Worm (Caenorhabditis elegans) whole organism, mixed stage, embryonic: ENCODE results near the gene lin-14.

Source experiments
- M03D4.4 ChIP-seq: sonication (generic microtip); optimal IDR thresholded peaks from 2 replicates; lab custom pipeline; 2017; ENCODE audit warnings: mild to moderate bottlenecking, missing genetic modification characterization, missing compliant biosample characterization
- bed-3 ChIP-seq: fragments of 200-800 bp; sonication (Bioruptor generic); optimal IDR thresholded peaks from 3 replicates; lab custom pipeline; 2018; ENCODE audit warnings: mild to moderate bottlenecking, missing genetic modification characterization, moderate library complexity, missing compliant biosample characterization
- blmp-1 ChIP-seq: fragments of 150-350 bp; optimal IDR thresholded peaks from 2 replicates; lab custom pipeline; 2014; ENCODE audit warnings: missing biosample characterization, missing genetic modification characterization
- ceh-39 ChIP-seq: fragments of 150-350 bp; optimal IDR thresholded peaks from 2 replicates; lab custom pipeline; 2014; ENCODE audit warnings: missing biosample characterization, missing genetic modification characterization
- ceh-43 ChIP-seq: fragments of 200-800 bp; sonication (Bioruptor generic); optimal IDR thresholded peaks from 2 replicates; lab custom pipeline; 2018; ENCODE audit warnings: mild to moderate bottlenecking, missing genetic modification characterization, moderate library complexity, missing compliant biosample characterization
- ceh-83 ChIP-seq: fragments of 200-800 bp; sonication (Bioruptor generic); optimal IDR thresholded peaks from 2 replicates; lab custom pipeline; 2018; ENCODE audit warnings: mild to moderate bottlenecking, missing genetic modification characterization, missing compliant biosample characterization
- ces-1 ChIP-seq: fragments of 150-350 bp; optimal IDR thresholded peaks from 2 replicates; lab custom pipeline; 2014; ENCODE audit warnings: missing biosample characterization, missing genetic modification reagents, missing genetic modification characterization
- cnd-1 ChIP-seq: fragments of 200-800 bp; sonication (Bioruptor generic); optimal IDR thresholded peaks from 2 replicates; lab custom pipeline; 2018; ENCODE audit warnings: mild to moderate bottlenecking, missing genetic modification characterization, missing compliant biosample characterization
- drap-1 ChIP-seq: fragments of 200-800 bp; sonication (Bioruptor generic); optimal IDR thresholded peaks from 3 replicates; lab custom pipeline; 2018; ENCODE audit warnings: mild to moderate bottlenecking, missing genetic modification characterization, missing compliant biosample characterization
- elt-1 ChIP-seq: sonication (generic microtip); optimal IDR thresholded peaks from 2 replicates; lab custom pipeline; 2017; ENCODE audit warnings: missing genetic modification characterization, mild to moderate bottlenecking, missing compliant biosample characterization, antibody characterized with exemption, moderate library complexity, borderline replicate concordance; ENCODE audit not compliant: insufficient read depth
- elt-3 ChIP-seq: fragments of 150-350 bp; optimal IDR thresholded peaks from 2 replicates; lab custom pipeline; 2014; ENCODE audit warnings: missing biosample characterization, missing genetic modification characterization
- flh-1 ChIP-seq: fragments of 200-800 bp; sonication (Bioruptor generic); optimal IDR thresholded peaks from 2 replicates; lab custom pipeline; 2018; ENCODE audit warnings: mild to moderate bottlenecking, missing genetic modification characterization, moderate library complexity, missing compliant biosample characterization
- ham-2 ChIP-seq: fragments of 200-800 bp; sonication (Bioruptor generic); optimal IDR thresholded peaks from 2 replicates; lab custom pipeline; 2018; ENCODE audit warnings: mild to moderate bottlenecking, missing genetic modification characterization, missing compliant biosample characterization
- lin-13 ChIP-seq: fragments of 150-350 bp; optimal IDR thresholded peaks from 2 replicates; lab custom pipeline; 2014; ENCODE audit warnings: missing biosample characterization, missing genetic modification characterization
- lin-32 ChIP-seq: fragments of 200-800 bp; sonication (Bioruptor generic); optimal IDR thresholded peaks from 2 replicates; lab custom pipeline; 2018; ENCODE audit warnings: mild to moderate bottlenecking, missing genetic modification characterization, missing compliant biosample characterization
- mab-5 ChIP-seq: fragments of 150-350 bp; optimal IDR thresholded peaks from 2 replicates; lab custom pipeline; 2014; ENCODE audit warnings: missing biosample characterization, missing genetic modification characterization
- mep-1 ChIP-seq: fragments of 150-350 bp; optimal IDR thresholded peaks from 2 replicates; lab custom pipeline; 2017; ENCODE audit warnings: missing biosample characterization, missing genetic modification reagents, missing genetic modification characterization, inconsistent platforms
- mls-2 ChIP-seq: sonication (generic microtip); optimal IDR thresholded peaks from 2 replicates; lab custom pipeline; 2016; ENCODE audit warnings: mild to moderate bottlenecking, missing genetic modification characterization, moderate library complexity, missing compliant biosample characterization
- nhr-12 ChIP-seq: fragments of 150-350 bp; optimal IDR thresholded peaks from 2 replicates; lab custom pipeline; 2014; ENCODE audit warnings: missing biosample characterization, missing genetic modification characterization
- nhr-2 ChIP-seq: fragments of 150-350 bp; optimal IDR thresholded peaks from 2 replicates; lab custom pipeline; 2014; ENCODE audit warnings: missing biosample characterization, missing genetic modification characterization
- nhr-237 ChIP-seq: fragments of 150-350 bp; optimal IDR thresholded peaks from 2 replicates; lab custom pipeline; 2014; ENCODE audit warnings: missing biosample characterization, missing genetic modification characterization
- pha-4 ChIP-seq: fragments of 150-350 bp; optimal IDR thresholded peaks from 2 replicates; lab custom pipeline; 2018; ENCODE audit warnings: missing biosample characterization, missing genetic modification reagents, missing genetic modification characterization
- sem-2 ChIP-seq: fragments of 200-800 bp; sonication (Bioruptor generic); optimal IDR thresholded peaks from 2 replicates; lab custom pipeline; 2018; ENCODE audit warnings: mild to moderate bottlenecking, missing genetic modification characterization, missing compliant biosample characterization
- snpc-4 ChIP-seq: fragments of 150-350 bp; optimal IDR thresholded peaks from 2 replicates; lab custom pipeline; 2014; ENCODE audit warnings: missing biosample characterization, missing genetic modification characterization
- sptf-1 ChIP-seq: sonication (generic microtip); optimal IDR thresholded peaks from 2 replicates; lab custom pipeline; 2017; ENCODE audit warnings: mild to moderate bottlenecking, missing genetic modification characterization, moderate library complexity, missing compliant biosample characterization
- tbx-8 ChIP-seq: fragments of 200-800 bp; sonication (Bioruptor generic); optimal IDR thresholded peaks from 2 replicates; lab custom pipeline; 2018; ENCODE audit warnings: mild to moderate bottlenecking, missing genetic modification characterization, moderate library complexity, missing compliant biosample characterization
- unc-120 ChIP-seq: sonication (generic microtip); optimal IDR thresholded peaks from 2 replicates; lab custom pipeline; 2017; ENCODE audit warnings: missing genetic modification characterization, missing compliant biosample characterization; ENCODE audit not compliant: poor library complexity, severe bottlenecking
- unc-39 ChIP-seq: fragments of 150-350 bp; optimal IDR thresholded peaks from 2 replicates; lab custom pipeline; 2014; ENCODE audit warnings: missing biosample characterization, missing genetic modification characterization
- unc-62 ChIP-seq: fragments of 150-350 bp; optimal IDR thresholded peaks from 2 replicates; lab custom pipeline; 2014; ENCODE audit warnings: missing biosample characterization, missing genetic modification reagents, missing genetic modification characterization
- zip-8 ChIP-seq: fragments of 150-350 bp; optimal IDR thresholded peaks from 2 replicates; lab custom pipeline; 2014; ENCODE audit warnings: missing biosample characterization, missing genetic modification characterization
- ztf-11 ChIP-seq: fragments of 150-350 bp; optimal IDR thresholded peaks from 2 replicates; lab custom pipeline; 2014; ENCODE audit warnings: missing biosample characterization, missing genetic modification characterization

The lin-14 gene

DNA sequence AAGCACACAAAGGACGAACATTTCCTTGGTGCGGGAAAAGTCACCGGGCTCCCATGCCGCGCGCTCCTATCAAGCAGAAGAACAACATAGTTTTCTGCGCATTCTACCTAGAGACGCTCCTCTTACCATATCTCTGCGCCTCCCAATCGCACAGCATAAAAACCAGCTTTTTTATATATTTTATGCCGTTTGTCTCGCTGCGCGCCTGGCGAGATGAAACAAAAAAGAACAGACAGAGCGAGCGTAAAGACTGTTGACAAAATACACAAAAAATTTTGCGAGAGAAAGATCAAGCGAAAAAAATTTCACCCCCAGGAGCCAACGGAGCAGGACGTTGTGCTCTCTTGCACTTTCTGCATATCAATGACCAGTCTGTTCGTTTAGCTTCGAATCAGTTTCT is 12.4 kb downstream of the lin-14 start:
- TF ChIP-seq pha-4 (tag; lab: Kevin White, UChicago) (peak; percentile 21), mab-5 (tag; lab: Kevin White, UChicago) (no peak)
- TF ChIP-seq, all 35 proteins: peak for 1

DNA sequence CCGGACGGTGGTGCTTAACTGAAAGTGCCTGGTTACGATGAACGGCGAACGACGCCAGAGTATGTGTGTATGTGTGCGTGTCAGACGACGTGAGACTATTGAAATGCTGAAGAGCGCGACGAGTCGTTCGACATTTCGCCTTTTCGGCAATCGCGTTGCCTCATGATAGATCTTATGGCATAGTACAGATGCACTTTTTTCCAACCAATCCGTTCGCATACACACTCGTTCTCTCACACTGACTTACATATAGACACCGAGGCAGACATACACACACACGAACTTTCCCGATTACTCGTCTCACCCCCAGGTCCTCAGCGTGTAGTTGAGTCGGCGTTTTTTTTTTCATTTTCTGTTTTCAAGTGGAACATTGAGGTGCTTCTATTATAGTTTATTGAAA is 13.4 kb downstream of the lin-14 start:
- no peak for TF ChIP-seq mab-5 (tag; lab: Kevin White, UChicago)
- TF ChIP-seq ces-1 (GFP tag; lab: Kevin White, UChicago), result no peak
- no peak for TF ChIP-seq snpc-4
- no peak for TF ChIP-seq sptf-1 (tag; lab: Kevin White, UChicago)
- TF ChIP-seq pha-4 (tag; lab: Kevin White, UChicago), result no peak
- no peak for TF ChIP-seq nhr-12
- TF ChIP-seq ceh-43, result no peak
- no peak for TF ChIP-seq zip-8 (tag; lab: Kevin White, UChicago)
- no peak for TF ChIP-seq ztf-11 (tag; lab: Kevin White, UChicago)
- no peak for TF ChIP-seq cnd-1 (tag; lab: Kevin White, UChicago)
- TF ChIP-seq bed-3 (GFP tag; lab: Kevin White, UChicago), result no peak
- TF ChIP-seq nhr-237 (tag; lab: Kevin White, UChicago), result no peak
- no peak for TF ChIP-seq unc-120
- TF ChIP-seq ceh-83 (GFP tag; lab: Kevin White, UChicago), result no peak
- TF ChIP-seq M03D4.4, result no peak
- TF ChIP-seq tbx-8 (GFP tag; lab: Kevin White, UChicago), result no peak
- no peak for TF ChIP-seq drap-1
- no peak for TF ChIP-seq sem-2
- no peak for TF ChIP-seq nhr-2
- TF ChIP-seq lin-13 (tag; lab: Kevin White, UChicago), result no peak

DNA sequence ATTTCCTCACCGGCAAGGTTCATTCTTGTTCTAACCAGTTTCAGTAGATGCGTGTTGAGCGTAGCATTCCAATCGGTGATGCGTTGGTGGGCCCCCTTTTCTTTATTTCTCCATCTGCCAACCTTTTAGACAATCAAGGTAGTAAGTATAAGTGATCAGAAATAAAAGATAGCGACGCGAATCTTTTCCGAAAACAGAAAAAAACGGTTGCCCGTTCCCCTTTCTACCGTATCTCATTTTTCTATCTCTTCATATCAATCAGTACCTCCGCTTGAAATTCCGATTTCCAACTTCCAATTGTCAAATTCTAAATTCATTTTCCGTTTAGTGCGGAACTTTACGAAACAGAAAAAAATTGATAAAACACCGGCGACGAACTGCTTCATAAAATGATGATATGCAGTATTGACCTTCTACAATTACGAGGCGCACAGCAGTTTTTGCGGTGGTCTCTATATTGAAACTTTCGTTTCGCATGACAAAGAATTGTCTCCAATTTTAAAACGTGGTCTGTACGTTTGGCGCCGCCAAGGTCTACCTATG is 14.0 kb downstream of the lin-14 start:
- no peak for TF ChIP-seq elt-3
- TF ChIP-seq bed-3 (GFP tag; lab: Kevin White, UChicago), result no peak
- TF ChIP-seq elt-1 (tag; lab: Kevin White, UChicago), result no peak
- TF ChIP-seq unc-120, result no peak
- TF ChIP-seq ceh-83 (GFP tag; lab: Kevin White, UChicago), result no peak
- TF ChIP-seq ztf-11 (tag; lab: Kevin White, UChicago), result no peak
- no peak for TF ChIP-seq ham-2 (GFP tag; lab: Kevin White, UChicago)
- TF ChIP-seq tbx-8 (GFP tag; lab: Kevin White, UChicago), result no peak
- no peak for TF ChIP-seq ceh-39 (tag; lab: Kevin White, UChicago)
- no peak for TF ChIP-seq mls-2 (tag; lab: Kevin White, UChicago)
- TF ChIP-seq lin-13 (tag; lab: Kevin White, UChicago), result no peak
- TF ChIP-seq nhr-12, result no peak
- TF ChIP-seq blmp-1, result no peak
- no peak for TF ChIP-seq lin-32 (GFP tag; lab: Kevin White, UChicago)
- no peak for TF ChIP-seq zip-8 (tag; lab: Kevin White, UChicago)
- TF ChIP-seq unc-62, result no peak
- TF ChIP-seq sptf-1 (tag; lab: Kevin White, UChicago), result no peak
- no peak for TF ChIP-seq pha-4 (tag; lab: Kevin White, UChicago)
- TF ChIP-seq mep-1 (tag; lab: Kevin White, UChicago), result no peak
- TF ChIP-seq flh-1 (GFP tag; lab: Kevin White, UChicago), result no peak

DNA sequence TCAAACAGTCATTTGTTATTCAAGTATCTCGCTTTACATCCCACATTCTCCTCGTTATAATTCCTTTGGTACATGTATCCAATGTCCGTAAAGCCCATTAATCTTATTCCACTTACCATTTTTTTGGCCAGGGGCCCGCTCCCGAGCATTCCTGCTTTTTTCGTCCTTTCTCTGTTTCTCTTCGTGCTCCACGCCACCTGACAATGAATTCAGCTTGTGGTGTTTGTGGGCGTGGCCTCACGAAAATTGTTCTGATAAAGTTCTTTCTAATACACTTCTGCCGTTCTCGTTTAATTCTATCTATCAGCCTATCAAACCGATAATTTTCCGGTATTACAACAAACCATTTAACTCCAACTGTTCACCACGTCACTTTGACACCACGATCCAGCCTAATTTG is 14.7 kb downstream of the lin-14 start:
- TF ChIP-seq M03D4.4, result no peak
- no peak for TF ChIP-seq ceh-83 (GFP tag; lab: Kevin White, UChicago)
- no peak for TF ChIP-seq snpc-4
- TF ChIP-seq unc-39 (tag; lab: Kevin White, UChicago), result no peak
- TF ChIP-seq mls-2 (tag; lab: Kevin White, UChicago), result no peak
- TF ChIP-seq nhr-2, result no peak
